Worm (Caenorhabditis elegans) whole organism, late embryonic: ENCODE data around the gene R03D7.8.

ENCODE experiments used
- C08G9.2 ChIP-seq: sonication (generic microtip); optimal IDR thresholded peaks from 2 replicates; lab custom pipeline; 2016; ENCODE audit warnings: mild to moderate bottlenecking, missing genetic modification characterization, moderate library complexity, missing compliant biosample characterization
- C38D4.7 ChIP-seq: fragments of 200-800 bp; sonication (Bioruptor generic); optimal IDR thresholded peaks from 2 replicates; lab custom pipeline; 2018; ENCODE audit warnings: mild to moderate bottlenecking, missing genetic modification characterization, moderate library complexity, missing compliant biosample characterization
- F13H6.1 ChIP-seq: sonication (generic microtip); optimal IDR thresholded peaks from 2 replicates; lab custom pipeline; 2016; ENCODE audit warnings: missing genetic modification characterization, missing compliant biosample characterization
- ahr-1 ChIP-seq: sonication (generic microtip); optimal IDR thresholded peaks from 2 replicates; lab custom pipeline; 2016; ENCODE audit warnings: missing genetic modification characterization, missing compliant biosample characterization
- ama-1 ChIP-seq: fragments of 150-350 bp; optimal IDR thresholded peaks from 2 replicates; lab custom pipeline; 2014
- ceh-18 ChIP-seq: sonication (generic microtip); optimal IDR thresholded peaks from 2 replicates; lab custom pipeline; 2016; ENCODE audit warnings: missing genetic modification characterization, missing compliant biosample characterization
- ceh-34 ChIP-seq: sonication (generic microtip); optimal IDR thresholded peaks from 2 replicates; lab custom pipeline; 2016; ENCODE audit warnings: mild to moderate bottlenecking, missing genetic modification characterization, missing compliant biosample characterization
- ceh-48 ChIP-seq: sonication (generic microtip); optimal IDR thresholded peaks from 2 replicates; lab custom pipeline; 2016; ENCODE audit warnings: missing genetic modification characterization, inconsistent platforms, missing compliant biosample characterization
- che-1 ChIP-seq: sonication (generic microtip); optimal IDR thresholded peaks from 2 replicates; lab custom pipeline; 2016; ENCODE audit warnings: mild to moderate bottlenecking, missing genetic modification characterization, missing compliant biosample characterization
- elt-2 ChIP-seq: sonication (generic microtip); optimal IDR thresholded peaks from 2 replicates; lab custom pipeline; 2016; ENCODE audit warnings: missing genetic modification reagents, missing genetic modification characterization, missing compliant biosample characterization
- ets-4 ChIP-seq: sonication (generic microtip); optimal IDR thresholded peaks from 2 replicates; lab custom pipeline; 2016; ENCODE audit warnings: missing genetic modification characterization, missing compliant biosample characterization
- fax-1 ChIP-seq: sonication (generic microtip); optimal IDR thresholded peaks from 2 replicates; lab custom pipeline; 2016; ENCODE audit warnings: missing genotype, missing genetic modification characterization, missing compliant biosample characterization
- fkh-10 ChIP-seq: fragments of 150-350 bp; optimal IDR thresholded peaks from 2 replicates; lab custom pipeline; 2014; ENCODE audit warnings: missing biosample characterization, missing genetic modification reagents, missing genetic modification characterization
- fkh-6 ChIP-seq: sonication (generic microtip); optimal IDR thresholded peaks from 2 replicates; lab custom pipeline; 2016; ENCODE audit warnings: missing genetic modification characterization, missing compliant biosample characterization
- hlh-13 ChIP-seq: fragments of 200-800 bp; sonication (Bioruptor generic); optimal IDR thresholded peaks from 2 replicates; lab custom pipeline; 2018; ENCODE audit warnings: mild to moderate bottlenecking, missing genetic modification characterization, missing compliant biosample characterization
- hlh-30 ChIP-seq: sonication (generic microtip); optimal IDR thresholded peaks from 2 replicates; lab custom pipeline; 2017; ENCODE audit warnings: antibody characterized with exemption, missing genetic modification characterization, missing compliant biosample characterization; ENCODE audit not compliant: insufficient read depth
- hlh-6 ChIP-seq: sonication (generic microtip); optimal IDR thresholded peaks from 2 replicates; lab custom pipeline; 2016; ENCODE audit warnings: missing genotype, missing genetic modification characterization, missing compliant biosample characterization
- hlh-8 ChIP-seq: sonication (generic microtip); optimal IDR thresholded peaks from 2 replicates; lab custom pipeline; 2016; ENCODE audit warnings: missing genotype, missing genetic modification characterization, missing compliant biosample characterization
- lim-6 ChIP-seq: sonication (generic microtip); optimal IDR thresholded peaks from 2 replicates; lab custom pipeline; 2016; ENCODE audit warnings: missing genetic modification characterization, missing compliant biosample characterization
- lin-11 ChIP-seq: fragments of 200-800 bp; sonication (Bioruptor generic); optimal IDR thresholded peaks from 2 replicates; lab custom pipeline; 2018; ENCODE audit warnings: mild to moderate bottlenecking, missing genetic modification characterization, missing compliant biosample characterization
- mec-3 ChIP-seq: sonication (generic microtip); optimal IDR thresholded peaks from 2 replicates; lab custom pipeline; 2016; ENCODE audit warnings: borderline replicate concordance, missing genetic modification characterization, missing compliant biosample characterization
- nfya-1 ChIP-seq: sonication (generic microtip); optimal IDR thresholded peaks from 2 replicates; lab custom pipeline; 2017; ENCODE audit warnings: missing genetic modification characterization, mild to moderate bottlenecking, missing compliant biosample characterization, antibody characterized with exemption, moderate library complexity
- nhr-11 ChIP-seq: fragments of 150-350 bp; optimal IDR thresholded peaks from 2 replicates; lab custom pipeline; 2014; ENCODE audit warnings: missing biosample characterization, missing genetic modification characterization
- nhr-232 ChIP-seq: sonication (generic microtip); optimal IDR thresholded peaks from 2 replicates; lab custom pipeline; 2016; ENCODE audit warnings: missing genetic modification characterization, missing compliant biosample characterization
- pax-1 ChIP-seq: fragments of 150-350 bp; optimal IDR thresholded peaks from 2 replicates; lab custom pipeline; 2014; ENCODE audit warnings: missing biosample characterization, missing genetic modification characterization
- pha-2 ChIP-seq: sonication (generic microtip); optimal IDR thresholded peaks from 2 replicates; lab custom pipeline; 2017; ENCODE audit warnings: mild to moderate bottlenecking, missing genetic modification characterization, missing compliant biosample characterization
- pha-4 ChIP-seq: fragments of 150-350 bp; optimal IDR thresholded peaks from 2 replicates; lab custom pipeline; 2018; ENCODE audit warnings: missing biosample characterization, missing genetic modification reagents, missing genetic modification characterization
- pros-1 ChIP-seq: fragments of 150-350 bp; optimal IDR thresholded peaks from 2 replicates; lab custom pipeline; 2014; ENCODE audit warnings: missing biosample characterization, missing genetic modification reagents, missing genetic modification characterization
- ref-2 ChIP-seq: sonication (generic microtip); optimal IDR thresholded peaks from 2 replicates; lab custom pipeline; 2016; ENCODE audit warnings: missing genetic modification characterization, missing compliant biosample characterization
- rnt-1 ChIP-seq: sonication (generic microtip); optimal IDR thresholded peaks from 2 replicates; lab custom pipeline; 2016; ENCODE audit warnings: missing genetic modification characterization, missing compliant biosample characterization
- sdc-2 ChIP-seq: sonication (generic microtip); optimal IDR thresholded peaks from 2 replicates; lab custom pipeline; 2016; ENCODE audit warnings: missing genotype, missing genetic modification characterization, missing compliant biosample characterization
- sox-2 ChIP-seq: fragments of 200-800 bp; sonication (Bioruptor generic); IDR thresholded peaks from 2 replicates; pipeline ENCODE4 v1.3.6; 2022; ENCODE audit warnings: missing genetic modification reagents, missing genetic modification characterization, missing compliant biosample characterization
- sox-4 ChIP-seq: sonication (generic microtip); optimal IDR thresholded peaks from 2 replicates; lab custom pipeline; 2017; ENCODE audit warnings: mild to moderate bottlenecking, missing genetic modification characterization, inconsistent platforms, missing compliant biosample characterization
- tbx-2 ChIP-seq: sonication (generic microtip); optimal IDR thresholded peaks from 2 replicates; lab custom pipeline; 2016; ENCODE audit warnings: missing genetic modification characterization, missing compliant biosample characterization
- tbx-7 ChIP-seq: sonication (generic microtip); optimal IDR thresholded peaks from 2 replicates; lab custom pipeline; 2016; ENCODE audit warnings: missing genotype, missing genetic modification characterization, missing compliant biosample characterization
- ttx-3 ChIP-seq: sonication (generic microtip); optimal IDR thresholded peaks from 2 replicates; lab custom pipeline; 2016; ENCODE audit warnings: missing genetic modification reagents, missing genetic modification characterization, missing compliant biosample characterization
- unc-3 ChIP-seq, 2 experiments: fragments of 200-800 bp in 1 of 2; sonication (Bioruptor generic) in 1 of 2; sonication (generic microtip) in 1 of 2; conservative IDR thresholded peaks in 1 of 2; optimal IDR thresholded peaks in 1 of 2; 2 replicates each; pipeline versions ENCODE4 v1.3.6 to Lab custom; 2016 to 2022; ENCODE audit warnings: missing compliant biosample characterization in 2 of 2, missing genetic modification characterization in 2 of 2, missing genetic modification reagents in 1 of 2
- unc-42 ChIP-seq: sonication (generic microtip); optimal IDR thresholded peaks from 2 replicates; lab custom pipeline; 2016; ENCODE audit warnings: missing genotype, missing genetic modification characterization, missing compliant biosample characterization
- unc-55 ChIP-seq: sonication (generic microtip); optimal IDR thresholded peaks from 2 replicates; lab custom pipeline; 2017; ENCODE audit warnings: missing biosample characterization, missing genetic modification reagents, missing genetic modification characterization
- zip-5 ChIP-seq: sonication (generic microtip); optimal IDR thresholded peaks from 2 replicates; lab custom pipeline; 2016; ENCODE audit warnings: missing genetic modification characterization, missing compliant biosample characterization

R03D7.8 gene

DNA sequence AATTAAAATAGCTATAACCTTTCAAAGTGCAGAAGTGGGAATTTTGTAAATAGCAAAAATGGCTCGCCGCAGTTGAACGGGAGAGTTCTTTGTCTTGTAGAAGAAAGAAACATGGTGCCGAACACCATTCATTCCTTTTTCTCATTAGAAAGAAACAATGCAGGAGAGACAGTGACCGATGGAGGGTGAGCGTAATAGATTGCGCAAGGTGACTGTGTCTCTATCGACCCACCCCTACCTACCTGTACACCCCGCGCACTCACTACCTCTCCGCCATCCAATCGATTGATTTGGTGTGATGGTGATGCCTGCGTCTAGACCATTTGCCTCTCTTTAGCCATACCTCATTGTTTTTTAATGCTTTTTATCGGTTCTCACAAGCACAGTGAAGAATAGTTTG lies 32.5 kb upstream of the R03D7.8 start:
- TF ChIP-seq tbx-2 (tag; lab: Kevin White, UChicago) (peak; percentile 1), ref-2 (tag; lab: Kevin White, UChicago) (no peak)
- TF ChIP-seq, all 69 proteins: peak for 1

- peak; percentile 91 for TF ChIP-seq unc-55
- TF ChIP-seq fkh-6 (tag; lab: Kevin White, UChicago): no peak
These were observed 31.9 kb upstream of the R03D7.8 start for ce11 chrII:10988575-10988974.

DNA sequence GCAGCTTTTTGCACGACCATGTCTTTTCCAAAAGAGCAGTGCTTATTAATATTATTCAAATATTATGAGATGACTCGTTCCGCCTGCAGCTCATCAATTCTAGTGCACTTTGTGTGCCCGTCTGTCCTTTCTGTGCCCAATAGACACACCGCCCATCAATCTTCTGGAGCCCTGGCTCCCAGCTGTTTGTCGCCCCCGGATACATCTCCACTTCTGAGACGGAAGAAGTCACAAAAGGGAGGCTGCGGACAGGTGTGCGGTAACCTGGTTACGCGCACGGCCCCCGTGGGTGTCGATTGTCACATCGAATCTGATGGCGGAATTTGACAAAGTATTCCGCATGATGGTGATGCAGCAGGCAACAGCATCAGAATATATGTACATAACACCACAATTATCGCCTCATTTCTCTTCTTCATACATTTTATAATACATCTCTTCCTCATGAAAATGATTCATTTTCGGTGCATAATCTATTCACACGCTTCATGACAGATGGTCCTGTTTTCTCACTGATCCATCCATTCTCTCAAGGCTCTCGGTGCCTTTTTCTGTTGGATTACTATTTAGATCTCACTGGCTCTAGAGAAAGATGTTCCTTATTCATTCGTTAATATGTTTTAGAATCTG lies 29.9 kb upstream of the R03D7.8 start:
- TF ChIP-seq unc-55 (peak; percentile 25), hlh-13 (GFP tag; lab: Kevin White, UChicago) (no peak)

DNA sequence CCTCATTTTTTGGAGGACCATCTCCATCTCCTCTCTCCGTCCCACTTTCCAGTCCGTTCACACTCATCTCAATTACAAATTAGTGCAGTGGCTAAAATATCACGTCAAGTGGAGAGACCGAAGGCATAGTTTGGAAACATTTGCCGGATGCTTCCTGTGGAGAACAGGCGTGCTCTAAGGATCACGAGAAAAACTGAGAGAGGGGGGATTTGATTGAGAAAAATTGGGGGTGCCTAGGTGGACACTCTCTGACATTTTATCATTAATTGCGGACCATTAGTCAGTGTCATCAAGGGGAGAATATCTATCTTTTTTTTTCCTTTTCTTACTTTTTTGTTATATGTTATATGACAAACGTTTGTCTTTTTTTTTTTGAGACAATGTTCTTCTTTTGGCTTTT lies 25.3 kb upstream of the R03D7.8 start:
- no peak for TF ChIP-seq F13H6.1 (tag; lab: Kevin White, UChicago)
- TF ChIP-seq ceh-18 (tag; lab: Kevin White, UChicago): peak; percentile 3
- TF ChIP-seq pha-2 (tag; lab: Kevin White, UChicago): no peak
- TF ChIP-seq tbx-7 (tag; lab: Kevin White, UChicago): no peak
- TF ChIP-seq nhr-11 (tag; lab: Kevin White, UChicago): no peak
- TF ChIP-seq ets-4 (tag; lab: Kevin White, UChicago): no peak
- TF ChIP-seq ceh-48 (tag; lab: Kevin White, UChicago): no peak
- no peak for TF ChIP-seq mec-3 (tag; lab: Kevin White, UChicago)
- TF ChIP-seq fkh-6 (tag; lab: Kevin White, UChicago): no peak
- no peak for TF ChIP-seq ahr-1 (tag; lab: Kevin White, UChicago)
- no peak for TF ChIP-seq unc-3 (GFP tag; conservative IDR thresholded peaks at IDR 0.05; lab: Robert Waterston, UW)
- no peak for TF ChIP-seq unc-3 (tag; optimal IDR thresholded peaks at IDR 0.05; lab: Kevin White, UChicago)
- TF ChIP-seq fkh-10 (GFP tag; lab: Kevin White, UChicago): no peak
- peak; percentile 9 for TF ChIP-seq unc-55
- TF ChIP-seq zip-5 (tag; lab: Kevin White, UChicago): no peak

DNA sequence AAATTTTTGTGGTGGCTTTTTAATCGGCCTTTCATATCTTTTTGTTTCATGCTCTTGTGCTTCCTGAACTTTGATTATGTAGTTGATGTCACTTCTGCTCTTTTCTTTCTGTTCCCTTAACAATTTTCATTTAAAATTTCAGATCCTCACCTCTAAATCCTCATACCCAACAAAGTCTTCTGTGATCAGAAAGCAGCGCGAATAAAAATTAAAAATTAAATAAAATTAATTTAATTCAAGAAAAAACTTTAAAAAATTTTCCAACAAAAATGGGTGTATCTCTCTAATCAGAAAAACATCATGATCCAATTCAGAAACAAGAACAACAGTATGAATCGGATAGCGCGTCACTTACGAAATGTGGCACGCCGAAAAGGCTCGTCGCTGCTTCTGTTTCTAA lies 18.5 kb upstream of the R03D7.8 start, which contains the start of gene ptp-3:
Gene ptp-3 (plus strand): TSS at position 301 of the 400 bp plus-strand sequence.
- no peak for TF ChIP-seq pax-1
- TF ChIP-seq ref-2 (tag; lab: Kevin White, UChicago): no peak
- no peak for TF ChIP-seq fkh-10 (GFP tag; lab: Kevin White, UChicago)
- no peak for TF ChIP-seq hlh-6 (tag; lab: Kevin White, UChicago)
- no peak for TF ChIP-seq ttx-3 (tag; lab: Kevin White, UChicago)
- no peak for TF ChIP-seq pros-1 (tag; lab: Kevin White, UChicago)
- no peak for TF ChIP-seq ama-1 (lab: Kevin White, UChicago)
- no peak for TF ChIP-seq tbx-2 (tag; lab: Kevin White, UChicago)
- TF ChIP-seq hlh-8 (tag; lab: Kevin White, UChicago): no peak
- no peak for TF ChIP-seq lin-11 (tag; lab: Kevin White, UChicago)
- TF ChIP-seq, all 69 proteins: peak for 0

DNA sequence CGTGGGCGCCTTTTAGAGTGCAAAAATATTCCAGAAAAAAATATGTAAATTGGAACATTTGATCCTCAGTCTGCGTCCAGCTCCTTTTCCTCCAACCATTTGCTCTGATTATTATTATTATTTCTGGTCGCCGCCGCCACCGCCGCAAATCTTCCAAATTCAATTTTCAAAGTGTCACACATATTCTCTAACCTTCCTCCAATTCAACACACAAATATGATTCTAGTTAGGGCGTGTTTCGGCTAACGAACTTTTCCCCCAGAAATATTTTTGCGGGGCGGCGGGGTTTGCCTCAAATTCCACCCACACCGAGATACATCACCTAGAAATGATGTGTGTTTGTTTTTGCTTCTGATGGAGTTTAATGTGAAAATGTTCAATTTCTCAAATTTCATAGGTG lies 15.0 kb upstream of the R03D7.8 start:
- TF ChIP-seq unc-42 (tag; lab: Kevin White, UChicago) (peak; percentile 77), che-1 (no peak)

DNA sequence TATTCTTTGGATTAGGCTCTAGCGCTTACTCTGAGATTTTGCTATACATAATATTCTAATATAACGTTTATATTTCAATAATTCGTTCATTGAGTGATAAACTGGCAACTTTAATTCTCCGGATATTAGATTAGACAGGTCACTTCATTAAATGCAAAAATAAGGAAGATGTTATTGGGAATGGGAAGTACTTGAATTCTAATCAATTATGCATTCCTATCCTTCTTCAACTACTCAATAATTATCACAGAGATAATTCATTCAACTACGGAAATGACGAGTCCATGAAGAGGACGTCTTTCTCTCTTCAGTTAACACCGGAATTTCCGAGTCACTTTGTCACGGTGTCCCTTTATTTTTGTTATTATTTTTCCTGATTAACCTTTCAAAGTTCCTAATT lies 13.9 kb upstream of the R03D7.8 start:
- no peak for TF ChIP-seq sox-2 (GFP tag; lab: Robert Waterston, UW)
- no peak for TF ChIP-seq fax-1 (tag; lab: Kevin White, UChicago)
- TF ChIP-seq ceh-34 (tag; lab: Kevin White, UChicago): no peak
- TF ChIP-seq pros-1 (tag; lab: Kevin White, UChicago): no peak
- no peak for TF ChIP-seq pha-4 (tag; lab: Kevin White, UChicago)
- no peak for TF ChIP-seq C08G9.2 (tag; lab: Kevin White, UChicago)
- TF ChIP-seq nhr-232 (tag; lab: Kevin White, UChicago): no peak
- TF ChIP-seq lim-6 (tag; lab: Kevin White, UChicago): no peak
- no peak for TF ChIP-seq C38D4.7
- TF ChIP-seq elt-2 (tag; lab: Kevin White, UChicago): no peak
- no peak for TF ChIP-seq rnt-1 (tag; lab: Kevin White, UChicago)
- TF ChIP-seq sox-4 (tag; lab: Kevin White, UChicago): no peak
- no peak for TF ChIP-seq sdc-2 (tag; lab: Kevin White, UChicago)
- no peak for TF ChIP-seq nfya-1 (tag; lab: Kevin White, UChicago)
- no peak for TF ChIP-seq hlh-30 (tag; lab: Kevin White, UChicago)
